Fruit fly (Drosophila melanogaster) whole organism, pupa: Measurements from ENCODE around the gene Zip71B.

Experiments used
- CG10348 ChIP-seq: fragments of 200-800 bp; sonication (Bioruptor generic); IDR thresholded peaks from 2 replicates; pipeline ENCODE4 v1.3.6; 2022; ENCODE audit warnings: missing biosample characterization, missing genetic modification characterization
- CG32121 ChIP-seq: fragments of 200-800 bp; sonication (Bioruptor generic); IDR thresholded peaks from 2 replicates; pipeline ENCODE4 v1.3.6; 2022; ENCODE audit warnings: missing biosample characterization, missing genetic modification characterization
- rn ChIP-seq: fragments of 200-800 bp; sonication (Bioruptor generic); IDR thresholded peaks from 2 replicates; pipeline ENCODE4 v1.3.6; 2022; ENCODE audit warnings: missing biosample characterization, missing genetic modification characterization

DNA sequence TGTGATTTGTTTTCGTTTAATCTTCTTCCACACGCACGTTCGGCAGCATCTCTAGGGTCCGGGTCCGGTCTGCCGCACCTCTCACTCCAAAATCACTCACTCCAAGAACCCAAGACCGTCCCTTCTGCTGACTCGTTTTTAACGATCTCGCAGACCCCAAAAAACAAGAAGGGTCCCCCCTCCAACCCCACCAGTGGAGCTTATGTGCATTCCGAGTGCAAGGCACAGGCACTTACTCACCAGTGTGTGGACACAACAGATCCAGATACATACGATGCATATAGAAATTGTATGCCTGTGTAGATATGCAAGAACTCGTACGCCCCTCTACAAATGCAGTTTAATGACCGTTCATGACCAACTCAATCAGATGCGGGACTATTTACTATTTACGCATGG lies 13.6 kb upstream of the Zip71B start:
- no peak for TF ChIP-seq CG10348
- peak; percentile 39 for TF ChIP-seq CG32121
- TF ChIP-seq rn = no peak
